Fruit fly (Drosophila melanogaster) S2 (cell line): ENCODE measurements around the gene CG46320.

Experiments used
- CG8478 ChIP-seq: fragments of >200 bp; optimal IDR thresholded peaks from 2 replicates; lab custom pipeline; 2018
- CTCF ChIP-seq, 2 experiments: fragments of >200 bp; optimal IDR thresholded peaks; 2 replicates each; lab custom pipeline; 2018

dm6 chr3L:5655751-5656276, 8.1 kb upstream of the CG46320 start:
- no peak for TF ChIP-seq CG8478 (lab: Kevin White, UChicago)
- no peak for TF ChIP-seq CTCF (optimal IDR thresholded peaks at IDR 0.05; lab: Kevin White, UChicago)
